Worm (Caenorhabditis elegans): ENCODE measurements around the gene hsp-17.

- TF ChIP-seq ZK546.5 (tag; optimal IDR thresholded peaks at IDR 0.05) = no peak
- no peak for TF ChIP-seq zfp-3 (GFP tag; conservative IDR thresholded peaks at IDR 0.05)
- no peak for TF ChIP-seq madf-5 (GFP tag; IDR thresholded peaks at IDR 0.05)
- TF ChIP-seq lim-7 (GFP tag; IDR thresholded peaks at IDR 0.05) = no peak
- TF ChIP-seq zip-11 (GFP tag; IDR thresholded peaks at IDR 0.05) = no peak
- TF ChIP-seq pha-4 (GFP tag; IDR thresholded peaks at IDR 0.05) = no peak
- TF ChIP-seq pha-4 (tag; optimal IDR thresholded peaks at IDR 0.05) = no peak
- TF ChIP-seq lir-3 (tag; optimal IDR thresholded peaks at IDR 0.05) = no peak
- TF ChIP-seq nhr-76 (tag; optimal IDR thresholded peaks at IDR 0.05) = no peak
- no peak for TF ChIP-seq ceh-62 (tag; optimal IDR thresholded peaks at IDR 0.05)
These were observed 18.6 kb upstream of the hsp-17 start for ce11 chrV:8404339-8404738.

Measured in whole organism, L4 larva.